Worm (Caenorhabditis elegans): Measurements from ENCODE around the gene K09F6.10.
"Not testable (repeated sequence)": the region's sequence is repeated elsewhere in the genome, so short reads cannot be mapped to it uniquely, and the experiment has no call there.

Gene K09F6.10

ce11 chrII:2292549-2292948 lies 3.9 kb upstream of the K09F6.10 start:
- TF ChIP-seq fos-1 (tag; optimal IDR thresholded peaks at IDR 0.05) (peak; percentile 74), lin-39 (tag; optimal IDR thresholded peaks at IDR 0.05) (no peak), ceh-16 (tag; optimal IDR thresholded peaks at IDR 0.05) (no peak)

DNA sequence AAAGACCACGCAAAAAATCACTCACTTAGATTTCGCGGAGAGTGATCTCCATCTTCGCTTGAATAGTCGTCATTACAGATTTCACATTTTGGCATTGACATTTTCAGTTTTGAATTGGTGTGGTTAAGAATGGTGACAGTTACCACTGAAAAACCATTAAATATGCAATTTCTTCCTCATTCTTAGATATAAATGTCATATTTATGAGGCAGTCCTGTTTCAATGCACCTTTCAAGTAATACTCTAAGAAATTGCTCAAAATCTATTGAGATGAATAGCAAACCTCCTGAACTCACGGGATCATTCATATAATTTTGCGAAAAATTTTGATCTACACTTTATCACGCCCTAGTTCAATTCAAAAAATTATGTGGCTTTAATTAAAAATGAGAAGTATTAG lies 3.3 kb upstream of the K09F6.10 start, which contains the start of gene K09F6.7:
Gene K09F6.7, minus strand, starts transcription at position 101 of the 400 bp plus-strand sequence.
- TF ChIP-seq ztf-4 (tag; optimal IDR thresholded peaks at IDR 0.05) (no peak), nhr-10 (tag; optimal IDR thresholded peaks at IDR 0.05) (no peak), nhr-6 (tag; optimal IDR thresholded peaks at IDR 0.05) (no peak), ztf-11 (tag; optimal IDR thresholded peaks at IDR 0.05) (no peak), peb-1 (tag; optimal IDR thresholded peaks at IDR 0.05) (no peak), unc-62 (GFP tag; optimal IDR thresholded peaks at IDR 0.05) (no peak), mab-5 (tag; optimal IDR thresholded peaks at IDR 0.05) (no peak), elt-3 (tag; optimal IDR thresholded peaks at IDR 0.05) (no peak), ztf-1 (GFP tag; conservative IDR thresholded peaks at IDR 0.05) (no peak), skn-1 (tag; optimal IDR thresholded peaks at IDR 0.05) (no peak), ama-1 (optimal IDR thresholded peaks at IDR 0.05) (no peak), sem-4 (tag; optimal IDR thresholded peaks at IDR 0.05) (no peak), egl-27 (tag; optimal IDR thresholded peaks at IDR 0.05) (no peak)

- TF ChIP-seq mab-5 (tag; optimal IDR thresholded peaks at IDR 0.05) (peak; percentile 2), ztf-1 (GFP tag; conservative IDR thresholded peaks at IDR 0.05) (no peak), nhr-23 (tag; optimal IDR thresholded peaks at IDR 0.05) (no peak), gmeb-1 (tag; optimal IDR thresholded peaks at IDR 0.05) (no peak), lsy-2 (tag; optimal IDR thresholded peaks at IDR 0.05) (peak in 1 of 2 experiments; percentile 20), nhr-129 (tag; optimal IDR thresholded peaks at IDR 0.05) (peak; percentile 18), sma-3 (GFP tag; optimal IDR thresholded peaks at IDR 0.05) (no peak), mdl-1 (tag; optimal IDR thresholded peaks at IDR 0.05) (no peak), skn-1 (tag; optimal IDR thresholded peaks at IDR 0.05) (no peak), ZK546.5 (tag; optimal IDR thresholded peaks at IDR 0.05) (no peak), nhr-6 (tag; optimal IDR thresholded peaks at IDR 0.05) (no peak), sma-9 (GFP tag; optimal IDR thresholded peaks at IDR 0.05) (peak; percentile 66), sma-9 (tag; optimal IDR thresholded peaks at IDR 0.05) (no peak), nhr-11 (tag; optimal IDR thresholded peaks at IDR 0.05) (no peak), nhr-12 (tag; optimal IDR thresholded peaks at IDR 0.05) (no peak), lin-11 (tag; optimal IDR thresholded peaks at IDR 0.05) (no peak), R02D3.7 (tag; optimal IDR thresholded peaks at IDR 0.05) (no peak), nhr-77 (tag; optimal IDR thresholded peaks at IDR 0.05) (no peak), unc-55 (GFP tag; optimal IDR thresholded peaks at IDR 0.05) (peak; percentile 72), Y55F3AM.14 (GFP tag; optimal IDR thresholded peaks at IDR 0.05) (no peak)
These were observed 758 bp upstream of the K09F6.10 start for ce11 chrII:2289441-2289840.

DNA sequence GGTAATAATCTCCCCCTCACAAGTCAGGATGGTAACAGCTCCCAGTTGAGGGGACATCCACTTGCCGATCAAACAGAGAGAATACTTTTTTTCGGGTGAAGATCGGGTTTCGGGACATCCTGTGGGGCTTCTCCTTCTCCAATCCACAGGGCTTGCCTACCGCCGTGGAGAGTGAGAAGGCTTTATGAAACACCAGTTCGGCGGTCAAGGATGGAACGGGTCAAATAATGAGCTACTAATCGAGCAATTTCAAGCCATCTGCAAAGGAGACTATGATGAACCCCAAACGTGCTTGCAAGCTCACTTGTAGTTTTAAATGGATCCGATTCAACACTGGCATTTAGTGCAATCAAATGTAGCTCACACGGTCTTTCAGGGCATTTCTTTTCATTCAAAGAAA lies 4.0 kb downstream of the K09F6.10 start:
- TF ChIP-seq nhr-11 (tag; optimal IDR thresholded peaks at IDR 0.05): no peak
- TF ChIP-seq nhr-23 (tag; optimal IDR thresholded peaks at IDR 0.05): no peak
- TF ChIP-seq nhr-12 (tag; optimal IDR thresholded peaks at IDR 0.05): no peak
- TF ChIP-seq R02D3.7 (tag; optimal IDR thresholded peaks at IDR 0.05): no peak
- no peak for TF ChIP-seq lin-13 (GFP tag; optimal IDR thresholded peaks at IDR 0.05)
- TF ChIP-seq gmeb-1 (tag; optimal IDR thresholded peaks at IDR 0.05): no peak
- no peak for TF ChIP-seq unc-55 (GFP tag; optimal IDR thresholded peaks at IDR 0.05)

DNA sequence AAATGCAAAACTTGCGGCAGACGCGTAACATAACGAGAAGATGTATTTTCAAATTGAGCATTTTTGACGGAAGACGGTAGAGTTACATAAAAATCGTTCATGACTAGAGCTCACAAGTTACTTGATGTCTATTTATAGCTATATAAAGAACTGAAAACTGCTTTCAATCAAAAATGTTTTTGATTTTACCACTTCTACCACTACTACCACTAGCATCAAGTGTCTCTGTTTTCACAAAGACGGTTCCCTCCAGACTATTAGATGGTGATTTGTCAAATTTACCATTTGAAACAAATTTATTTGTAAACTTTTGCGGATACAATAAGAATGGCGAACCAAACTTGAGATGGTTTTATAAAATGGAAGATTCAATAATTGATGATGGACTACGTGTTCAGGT lies 6.1 kb downstream of the K09F6.10 start, which contains the start of gene K09F6.9:
Gene K09F6.9, minus strand, starts transcription at position 101 of the 400 bp plus-strand sequence.
- not testable (repeated sequence) for TF ChIP-seq sma-9 (GFP tag; optimal IDR thresholded peaks at IDR 0.05); sma-9 (tag; optimal IDR thresholded peaks at IDR 0.05); blmp-1 (tag; optimal IDR thresholded peaks at IDR 0.05; ENCODE audit: insufficient read depth); snpc-4 (tag; optimal IDR thresholded peaks at IDR 0.05)

All from whole organism, L2 larva.